Worm (Caenorhabditis elegans) whole organism, L2 larva: ENCODE results near the gene srp-3.

Experiments used
- C34F6.9 ChIP-seq: fragments of 150-350 bp; optimal IDR thresholded peaks from 2 replicates; lab custom pipeline; 2014; ENCODE audit warnings: missing biosample characterization, missing genetic modification characterization
- F13H6.1 ChIP-seq: sonication (generic microtip); optimal IDR thresholded peaks from 2 replicates; lab custom pipeline; 2016; ENCODE audit warnings: missing genetic modification characterization, missing compliant biosample characterization
- R02D3.7 ChIP-seq: fragments of 150-350 bp; optimal IDR thresholded peaks from 2 replicates; lab custom pipeline; 2014; ENCODE audit warnings: missing biosample characterization, missing genetic modification characterization
- Y55F3AM.14 ChIP-seq: fragments of 200-800 bp; sonication (Bioruptor generic); optimal IDR thresholded peaks from 2 replicates; lab custom pipeline; 2018; ENCODE audit warnings: mild to moderate bottlenecking, missing genetic modification characterization, missing compliant biosample characterization
- ZK546.5 ChIP-seq: sonication (generic microtip); optimal IDR thresholded peaks from 2 replicates; lab custom pipeline; 2017; ENCODE audit warnings: missing biosample characterization, missing genetic modification characterization
- alr-1 ChIP-seq: fragments of 150-350 bp; optimal IDR thresholded peaks from 2 replicates; lab custom pipeline; 2014; ENCODE audit warnings: missing biosample characterization, missing genetic modification characterization
- aly-2 ChIP-seq: fragments of 150-350 bp; optimal IDR thresholded peaks from 2 replicates; lab custom pipeline; 2014; ENCODE audit warnings: missing biosample characterization, missing genetic modification characterization
- ama-1 ChIP-seq: fragments of 150-350 bp; optimal IDR thresholded peaks from 2 replicates; lab custom pipeline; 2018; ENCODE audit warnings: inconsistent platforms
- blmp-1 ChIP-seq: sonication (generic microtip); optimal IDR thresholded peaks from 2 replicates; lab custom pipeline; 2017; ENCODE audit warnings: missing genetic modification characterization, mild to moderate bottlenecking, missing compliant biosample characterization, antibody characterized with exemption, moderate library complexity; ENCODE audit not compliant: insufficient read depth
- ceh-16 ChIP-seq: fragments of 150-350 bp; optimal IDR thresholded peaks from 2 replicates; lab custom pipeline; 2014; ENCODE audit warnings: missing biosample characterization, missing genetic modification characterization
- crh-2 ChIP-seq: sonication (generic microtip); optimal IDR thresholded peaks from 2 replicates; lab custom pipeline; 2017; ENCODE audit warnings: missing biosample characterization, missing genetic modification characterization
- elt-1 ChIP-seq: fragments of 150-350 bp; optimal IDR thresholded peaks from 2 replicates; lab custom pipeline; 2014; ENCODE audit warnings: missing biosample characterization, missing genetic modification characterization
- fos-1 ChIP-seq: fragments of 150-350 bp; optimal IDR thresholded peaks from 2 replicates; lab custom pipeline; 2014; ENCODE audit warnings: missing biosample characterization, missing genetic modification characterization
- gmeb-1 ChIP-seq: fragments of 150-350 bp; optimal IDR thresholded peaks from 2 replicates; lab custom pipeline; 2014; ENCODE audit warnings: missing biosample characterization, missing genetic modification characterization
- lin-11 ChIP-seq: fragments of 150-350 bp; sonication (generic microtip); optimal IDR thresholded peaks from 2 replicates; lab custom pipeline; 2014; ENCODE audit warnings: missing biosample characterization, missing genetic modification characterization, inconsistent platforms, mixed read lengths
- lin-13 ChIP-seq: fragments of 150-350 bp; optimal IDR thresholded peaks from 2 replicates; lab custom pipeline; 2014; ENCODE audit warnings: missing biosample characterization, missing genetic modification reagents, missing genetic modification characterization
- lin-39 ChIP-seq: fragments of 150-350 bp; optimal IDR thresholded peaks from 2 replicates; lab custom pipeline; 2014; ENCODE audit warnings: missing biosample characterization, missing genetic modification reagents, missing genetic modification characterization
- lsy-2 ChIP-seq, 2 experiments: fragments of 150-350 bp in 1 of 2; sonication (generic microtip) in 1 of 2; optimal IDR thresholded peaks; 2 replicates each; lab custom pipeline; 2014 to 2017; ENCODE audit warnings: missing biosample characterization in 2 of 2, missing genetic modification characterization in 2 of 2
- mab-5 ChIP-seq: fragments of 150-350 bp; optimal IDR thresholded peaks from 2 replicates; lab custom pipeline; 2014; ENCODE audit warnings: missing biosample characterization, missing genetic modification characterization
- mbf-1 ChIP-seq: sonication (generic microtip); optimal IDR thresholded peaks from 2 replicates; lab custom pipeline; 2017; ENCODE audit warnings: missing biosample characterization, missing genetic modification characterization
- mdl-1 ChIP-seq, 2 experiments: fragments of 150-350 bp in 1 of 2; sonication (generic microtip) in 1 of 2; optimal IDR thresholded peaks; 2 replicates each; lab custom pipeline; 2017; ENCODE audit warnings: missing biosample characterization in 2 of 2, missing genetic modification characterization in 2 of 2
- nhr-10 ChIP-seq: sonication (generic microtip); optimal IDR thresholded peaks from 2 replicates; lab custom pipeline; 2017; ENCODE audit warnings: missing biosample characterization, missing genetic modification characterization
- nhr-11 ChIP-seq: fragments of 150-350 bp; optimal IDR thresholded peaks from 2 replicates; lab custom pipeline; 2014; ENCODE audit warnings: missing biosample characterization, missing genetic modification characterization
- nhr-12 ChIP-seq: fragments of 150-350 bp; optimal IDR thresholded peaks from 2 replicates; lab custom pipeline; 2014; ENCODE audit warnings: missing biosample characterization, missing genetic modification characterization
- nhr-129 ChIP-seq: fragments of 150-350 bp; optimal IDR thresholded peaks from 2 replicates; lab custom pipeline; 2014; ENCODE audit warnings: missing biosample characterization, missing genetic modification characterization
- nhr-21 ChIP-seq: fragments of 150-350 bp; optimal IDR thresholded peaks from 2 replicates; lab custom pipeline; 2014; ENCODE audit warnings: missing biosample characterization, missing genetic modification characterization
- nhr-23 ChIP-seq: fragments of 150-350 bp; optimal IDR thresholded peaks from 2 replicates; lab custom pipeline; 2014; ENCODE audit warnings: missing biosample characterization, missing genetic modification reagents, missing genetic modification characterization
- nhr-237 ChIP-seq: fragments of 150-350 bp; optimal IDR thresholded peaks from 2 replicates; lab custom pipeline; 2014; ENCODE audit warnings: missing biosample characterization, missing genetic modification characterization
- nhr-25 ChIP-seq: fragments of 150-350 bp; sonication (generic microtip); optimal IDR thresholded peaks from 3 replicates; lab custom pipeline; 2014; ENCODE audit warnings: missing biosample characterization, missing genetic modification characterization
- nhr-77 ChIP-seq: fragments of 150-350 bp; optimal IDR thresholded peaks from 2 replicates; lab custom pipeline; 2014; ENCODE audit warnings: missing biosample characterization, missing genetic modification characterization
- peb-1 ChIP-seq: fragments of 150-350 bp; optimal IDR thresholded peaks from 2 replicates; lab custom pipeline; 2014; ENCODE audit warnings: missing biosample characterization, missing genetic modification characterization
- sem-4 ChIP-seq: fragments of 150-350 bp; optimal IDR thresholded peaks from 2 replicates; lab custom pipeline; 2014; ENCODE audit warnings: missing biosample characterization, missing genetic modification reagents, missing genetic modification characterization
- sma-9 ChIP-seq, 2 experiments: fragments of 150-350 bp in 1 of 2; sonication (generic microtip) in 1 of 2; optimal IDR thresholded peaks; 2 replicates each; lab custom pipeline; 2014 to 2016; ENCODE audit warnings: missing genetic modification characterization in 2 of 2, mild to moderate bottlenecking in 1 of 2, missing biosample characterization in 1 of 2, missing compliant biosample characterization in 1 of 2, missing genetic modification reagents in 1 of 2, moderate library complexity in 1 of 2
- snpc-4 ChIP-seq: fragments of 150-350 bp; optimal IDR thresholded peaks from 2 replicates; lab custom pipeline; 2014; ENCODE audit warnings: missing biosample characterization, missing genetic modification characterization
- unc-39 ChIP-seq: fragments of 150-350 bp; optimal IDR thresholded peaks from 2 replicates; lab custom pipeline; 2014; ENCODE audit warnings: missing biosample characterization, missing genetic modification characterization
- unc-55 ChIP-seq: fragments of 150-350 bp; sonication (generic microtip); optimal IDR thresholded peaks from 3 replicates; lab custom pipeline; 2014; ENCODE audit warnings: missing biosample characterization, missing genetic modification reagents, missing genetic modification characterization
- unc-62 ChIP-seq: fragments of 150-350 bp; optimal IDR thresholded peaks from 2 replicates; lab custom pipeline; 2014; ENCODE audit warnings: missing biosample characterization, missing genetic modification reagents, missing genetic modification characterization
- zag-1 ChIP-seq: fragments of 150-350 bp; optimal IDR thresholded peaks from 2 replicates; lab custom pipeline; 2014; ENCODE audit warnings: missing biosample characterization, missing genetic modification characterization
- ztf-1 ChIP-seq: fragments of 200-800 bp; sonication (Bioruptor generic); conservative IDR thresholded peaks from 2 replicates; pipeline ENCODE4 v1.3.6; 2022; ENCODE audit warnings: missing genetic modification characterization, missing compliant biosample characterization
- ztf-11 ChIP-seq: sonication (generic microtip); optimal IDR thresholded peaks from 2 replicates; lab custom pipeline; 2017; ENCODE audit warnings: missing biosample characterization, missing genetic modification characterization
- ztf-4 ChIP-seq: fragments of 150-350 bp; optimal IDR thresholded peaks from 2 replicates; lab custom pipeline; 2014; ENCODE audit warnings: missing biosample characterization, missing genetic modification characterization

srp-3 gene

DNA sequence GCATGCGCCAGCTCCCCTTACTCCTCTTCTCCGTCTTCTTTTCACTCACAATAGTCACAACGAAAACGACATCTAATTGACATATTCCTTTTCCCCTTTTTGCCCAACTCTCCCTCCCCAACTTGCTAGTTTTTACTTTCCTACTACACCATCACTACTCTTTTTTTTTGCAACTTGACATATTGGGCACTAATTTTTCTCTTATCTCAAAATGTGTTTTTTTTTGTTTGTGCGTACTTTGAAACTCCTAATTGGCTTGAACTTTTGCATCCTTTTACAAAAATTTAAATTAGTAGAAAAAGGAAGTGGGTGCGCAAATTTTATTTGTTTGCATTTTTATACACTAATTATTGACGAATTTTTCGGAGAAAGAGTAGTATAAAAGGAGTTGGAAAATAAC is 26.9 kb downstream of the srp-3 start:
- TF ChIP-seq ZK546.5 (tag; lab: Kevin White, UChicago) (no peak), mbf-1 (tag; lab: Kevin White, UChicago) (no peak), mdl-1 (tag; optimal IDR thresholded peaks at IDR 0.05; lab: Kevin White, UChicago) (no peak), F13H6.1 (tag; lab: Kevin White, UChicago) (no peak), unc-39 (tag; lab: Kevin White, UChicago) (no peak), lin-11 (no peak), lin-39 (tag; lab: Kevin White, UChicago) (no peak), zag-1 (tag; lab: Kevin White, UChicago) (no peak), nhr-23 (tag; lab: Kevin White, UChicago) (no peak), ztf-11 (no peak), sem-4 (tag; lab: Kevin White, UChicago) (no peak), blmp-1 (tag; lab: Kevin White, UChicago) (no peak), nhr-21 (no peak), gmeb-1 (tag; lab: Kevin White, UChicago) (no peak), fos-1 (tag; lab: Kevin White, UChicago) (no peak), nhr-77 (tag; lab: Kevin White, UChicago) (no peak), lsy-2 (tag; optimal IDR thresholded peaks at IDR 0.05; lab: Kevin White, UChicago) (no peak), nhr-237 (tag; lab: Kevin White, UChicago) (no peak)

DNA sequence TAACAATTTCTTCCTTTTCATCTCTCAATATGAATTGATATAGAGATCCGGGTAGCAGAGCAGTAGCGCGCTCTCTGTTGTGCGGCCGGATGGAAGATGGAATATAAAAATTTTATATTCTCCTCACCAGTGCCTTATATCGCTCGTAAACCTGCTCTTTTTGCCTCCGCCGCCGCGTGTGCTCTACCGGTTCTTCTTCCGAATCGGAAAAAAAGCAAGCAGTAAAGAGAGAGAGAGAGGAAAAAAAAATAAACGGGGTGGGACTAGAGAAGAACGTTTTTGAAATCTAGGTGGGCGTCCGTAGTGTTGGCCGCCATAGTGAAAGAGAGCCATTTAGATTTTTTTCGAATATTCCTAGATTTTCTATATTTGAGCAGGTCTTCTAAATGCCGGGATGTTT is 29.3 kb downstream of the srp-3 start, which contains the start of gene glb-25:
glb-25 (plus strand) TSS at position 301 of the 400 bp plus-strand sequence.
- TF ChIP-seq lin-39 (tag; lab: Kevin White, UChicago) (no peak), alr-1 (tag; lab: Kevin White, UChicago) (no peak), snpc-4 (tag; lab: Kevin White, UChicago) (no peak), elt-1 (tag; lab: Kevin White, UChicago) (no peak), nhr-10 (tag; lab: Kevin White, UChicago) (no peak), gmeb-1 (tag; lab: Kevin White, UChicago) (no peak), peb-1 (tag; lab: Kevin White, UChicago) (no peak), nhr-77 (tag; lab: Kevin White, UChicago) (no peak), fos-1 (tag; lab: Kevin White, UChicago) (no peak), unc-39 (tag; lab: Kevin White, UChicago) (no peak), blmp-1 (tag; lab: Kevin White, UChicago) (no peak), unc-55 (GFP tag; lab: Kevin White, UChicago) (no peak), mab-5 (no peak), ztf-4 (tag; lab: Kevin White, UChicago) (no peak), R02D3.7 (tag; lab: Kevin White, UChicago) (no peak), nhr-12 (tag; lab: Kevin White, UChicago) (no peak), ceh-16 (tag; lab: Kevin White, UChicago) (no peak), nhr-23 (tag; lab: Kevin White, UChicago) (no peak), C34F6.9 (tag; lab: Kevin White, UChicago) (no peak), aly-2 (no peak)

DNA sequence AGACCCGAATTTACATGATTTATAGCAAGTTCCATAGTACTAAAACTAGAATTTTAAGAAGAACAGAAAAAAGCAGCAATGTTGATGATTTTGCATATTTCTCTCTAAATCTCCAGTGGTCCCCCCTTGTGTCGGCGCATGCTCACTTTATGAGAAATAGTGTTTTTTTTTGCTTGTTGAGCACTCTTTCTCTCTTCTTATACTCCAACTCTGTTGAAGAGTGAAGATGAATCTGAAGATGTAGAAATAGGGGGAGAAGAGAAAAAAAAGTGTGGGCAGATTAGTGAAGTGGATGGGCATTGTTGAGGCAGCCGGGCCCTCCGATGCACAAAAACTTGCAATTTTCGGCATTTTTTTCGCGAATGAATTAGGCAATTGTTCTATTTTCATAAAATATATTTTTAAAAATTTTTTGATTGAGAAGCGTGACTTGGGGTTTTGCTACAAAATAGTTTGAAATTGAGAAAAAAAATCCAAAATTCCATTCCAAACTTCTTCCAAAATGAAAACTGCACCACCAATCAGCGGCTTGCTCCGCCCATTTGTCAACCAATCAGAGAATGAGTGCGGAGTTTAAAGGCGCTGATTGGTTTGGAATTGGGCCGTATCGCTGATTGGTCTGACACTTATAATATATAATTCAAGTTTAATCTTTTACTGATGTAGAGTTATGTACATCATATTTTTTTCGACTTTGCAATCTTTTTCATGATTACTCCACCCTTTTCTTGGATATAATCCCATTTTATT is 32.0 kb downstream of the srp-3 start:
- TF ChIP-seq ztf-11 (no peak), unc-55 (GFP tag; lab: Kevin White, UChicago) (peak; percentile 21), ZK546.5 (tag; lab: Kevin White, UChicago) (no peak), nhr-10 (tag; lab: Kevin White, UChicago) (no peak), ztf-1 (GFP tag; lab: Robert Waterston, UW) (no peak), ama-1 (lab: Kevin White, UChicago) (no peak), nhr-11 (no peak), C34F6.9 (tag; lab: Kevin White, UChicago) (peak; percentile 10), nhr-77 (tag; lab: Kevin White, UChicago) (no peak), mab-5 (no peak)
- TF ChIP-seq, all 48 proteins: peak for 2

DNA sequence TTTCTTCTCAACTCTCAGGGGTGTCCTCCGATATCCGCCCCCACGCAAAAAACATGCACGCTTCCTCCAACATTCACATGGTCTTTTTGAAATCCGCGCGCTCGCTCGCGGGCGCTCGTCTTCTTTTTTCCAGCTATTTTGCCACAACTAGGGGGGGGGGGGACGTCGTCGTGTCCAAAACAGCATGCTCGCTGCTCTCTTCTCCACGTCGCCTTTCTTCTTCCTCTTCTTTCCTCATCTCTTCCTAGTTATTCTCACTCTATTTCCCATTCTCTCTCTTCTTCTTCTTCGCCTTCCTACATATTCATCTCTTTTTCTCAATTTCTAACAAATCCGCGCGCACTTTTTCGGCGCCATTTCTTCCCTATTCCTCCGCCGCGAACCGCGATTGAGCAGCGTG is 34.8 kb downstream of the srp-3 start:
- peak in 1 of 2 experiments; percentile 34 for TF ChIP-seq lsy-2 (tag; optimal IDR thresholded peaks at IDR 0.05; lab: Kevin White, UChicago)
- TF ChIP-seq snpc-4 (tag; lab: Kevin White, UChicago) = no peak
- no peak for TF ChIP-seq ama-1 (lab: Kevin White, UChicago)
- no peak for TF ChIP-seq Y55F3AM.14
- TF ChIP-seq unc-39 (tag; lab: Kevin White, UChicago) = no peak
- no peak for TF ChIP-seq ztf-1 (GFP tag; lab: Robert Waterston, UW)
- no peak for TF ChIP-seq elt-1 (tag; lab: Kevin White, UChicago)
- peak; percentile 28 for TF ChIP-seq nhr-129 (tag; lab: Kevin White, UChicago)
- TF ChIP-seq lin-11 = peak; percentile 52
- peak in 1 of 2 experiments; percentile 62 for TF ChIP-seq mdl-1 (tag; optimal IDR thresholded peaks at IDR 0.05; lab: Kevin White, UChicago)
- no peak for TF ChIP-seq fos-1 (tag; lab: Kevin White, UChicago)
- TF ChIP-seq crh-2 (tag; lab: Kevin White, UChicago) = peak; percentile 46
- no peak for TF ChIP-seq unc-62 (GFP tag; lab: Kevin White, UChicago)
- TF ChIP-seq zag-1 (tag; lab: Kevin White, UChicago) = peak; percentile 38
- peak; percentile 69 for TF ChIP-seq F13H6.1 (tag; lab: Kevin White, UChicago)
- no peak for TF ChIP-seq nhr-25
- peak; percentile 59 for TF ChIP-seq unc-55 (GFP tag; lab: Kevin White, UChicago)
- no peak for TF ChIP-seq alr-1 (tag; lab: Kevin White, UChicago)
- peak; percentile 55 for TF ChIP-seq C34F6.9 (tag; lab: Kevin White, UChicago)
- TF ChIP-seq sma-9 (GFP tag; optimal IDR thresholded peaks at IDR 0.05; lab: Kevin White, UChicago) = peak; percentile 62
- no peak for TF ChIP-seq sma-9 (tag; optimal IDR thresholded peaks at IDR 0.05; lab: Kevin White, UChicago)
- peak; percentile 27 for TF ChIP-seq lin-13 (GFP tag; lab: Kevin White, UChicago)
